Worm (Caenorhabditis elegans): ENCODE data around the gene Y105C5B.5.
A peak's percentile ranks its signal among the peaks of the same experiment; 100 is the strongest.

- TF ChIP-seq ztf-23 (GFP tag; IDR thresholded peaks at IDR 0.05), result peak; percentile 76
- no peak for TF ChIP-seq T22C8.4 (GFP tag; IDR thresholded peaks at IDR 0.05)
- TF ChIP-seq ref-1 (GFP tag; conservative IDR thresholded peaks at IDR 0.05), result 0 out of 2 replicates have a peak, but pooled peaks have one; percentile 20
- TF ChIP-seq klf-2 (GFP tag; conservative IDR thresholded peaks at IDR 0.05), result no peak
- no peak for TF ChIP-seq flt-1 (GFP tag; IDR thresholded peaks at IDR 0.05)
Observed at ce11 chrIV:15931833-15932232, 30.8 kb upstream of the Y105C5B.5 start.
